Worm (Caenorhabditis elegans) whole organism, L4 larva: ENCODE results near the gene C17C3.1.

Experiments used
- F10B5.3 ChIP-seq: sonication (generic microtip); optimal IDR thresholded peaks from 2 replicates; lab custom pipeline; 2016; ENCODE audit warnings: mild to moderate bottlenecking, missing genetic modification characterization, missing compliant biosample characterization
- F26F4.8 ChIP-seq: fragments of 200-800 bp; sonication (Bioruptor generic); conservative IDR thresholded peaks from 2 replicates; pipeline ENCODE4 v1.3.6; 2022; ENCODE audit warnings: missing genetic modification characterization, missing compliant biosample characterization
- F37D6.2 ChIP-seq: sonication (generic microtip); optimal IDR thresholded peaks from 2 replicates; lab custom pipeline; 2016; ENCODE audit warnings: mild to moderate bottlenecking, missing genetic modification characterization, missing compliant biosample characterization
- T20F7.1 ChIP-seq: fragments of 200-800 bp; sonication (Bioruptor generic); optimal IDR thresholded peaks from 2 replicates; lab custom pipeline; 2018; ENCODE audit warnings: mild to moderate bottlenecking, missing genetic modification characterization, missing compliant biosample characterization
- aha-1 ChIP-seq: fragments of 150-350 bp; peaks from one replicate; lab custom pipeline; 2014; ENCODE audit warnings: missing biosample characterization, missing genetic modification characterization
- ama-1 ChIP-seq: fragments of 150-350 bp; optimal IDR thresholded peaks from 2 replicates; lab custom pipeline; 2014; ENCODE audit warnings: inconsistent platforms, mixed read lengths
- daf-12 ChIP-seq: fragments of 150-350 bp; optimal IDR thresholded peaks from 2 replicates; lab custom pipeline; 2014; ENCODE audit warnings: missing biosample characterization, missing genetic modification reagents, missing genetic modification characterization
- daf-16 ChIP-seq, 3 experiments: sonication (generic microtip); optimal IDR thresholded peaks; 2 replicates each; lab custom pipeline; 2016 to 2017; ENCODE audit warnings: missing genetic modification characterization in 3 of 3, missing genetic modification reagents in 3 of 3, mild to moderate bottlenecking in 2 of 3, missing compliant biosample characterization in 2 of 3, missing biosample characterization in 1 of 3, moderate library complexity in 1 of 3
- daf-19 ChIP-seq: fragments of 200-800 bp; sonication (Bioruptor generic); conservative IDR thresholded peaks from 2 replicates; pipeline ENCODE4 v1.3.6; 2022; ENCODE audit warnings: missing genetic modification characterization, missing compliant biosample characterization
- duxl-1 ChIP-seq: sonication (generic microtip); optimal IDR thresholded peaks from 2 replicates; lab custom pipeline; 2016; ENCODE audit warnings: mild to moderate bottlenecking, missing genetic modification characterization, moderate library complexity, missing compliant biosample characterization; ENCODE audit not compliant: poor library complexity
- dve-1 ChIP-seq: sonication (generic microtip); optimal IDR thresholded peaks from 2 replicates; lab custom pipeline; 2017; ENCODE audit warnings: antibody characterized with exemption, mild to moderate bottlenecking, missing genetic modification characterization, missing compliant biosample characterization; ENCODE audit not compliant: insufficient read depth
- egl-27 ChIP-seq: sonication (generic microtip); optimal IDR thresholded peaks from 3 replicates; lab custom pipeline; 2017; ENCODE audit warnings: missing biosample characterization, missing genetic modification reagents, missing genetic modification characterization
- fkh-10 ChIP-seq: fragments of 150-350 bp; optimal IDR thresholded peaks from 2 replicates; lab custom pipeline; 2014; ENCODE audit warnings: missing biosample characterization, missing genetic modification reagents, missing genetic modification characterization
- fos-1 ChIP-seq: fragments of 150-350 bp; optimal IDR thresholded peaks from 2 replicates; lab custom pipeline; 2014; ENCODE audit warnings: missing biosample characterization, missing genetic modification characterization
- hif-1 ChIP-seq, 2 experiments: sonication (generic microtip); optimal IDR thresholded peaks; 2 replicates each; lab custom pipeline; 2016 to 2017; ENCODE audit warnings: missing compliant biosample characterization in 2 of 2, missing genetic modification characterization in 2 of 2, missing genetic modification reagents in 2 of 2, missing genotype in 2 of 2, mild to moderate bottlenecking in 1 of 2
- hlh-30 ChIP-seq: sonication (generic microtip); optimal IDR thresholded peaks from 2 replicates; lab custom pipeline; 2017; ENCODE audit warnings: antibody characterized with exemption, mild to moderate bottlenecking, missing genetic modification characterization, missing compliant biosample characterization; ENCODE audit not compliant: insufficient read depth
- hmg-1.1 ChIP-seq: fragments of 200-800 bp; sonication (Bioruptor generic); IDR thresholded peaks from 2 replicates; pipeline ENCODE4 v1.3.6; 2022; ENCODE audit warnings: missing genetic modification reagents, missing genetic modification characterization, missing compliant biosample characterization
- lin-13 ChIP-seq: fragments of 150-350 bp; optimal IDR thresholded peaks from 2 replicates; lab custom pipeline; 2014; ENCODE audit warnings: missing biosample characterization, missing genetic modification reagents, missing genetic modification characterization
- lin-29 ChIP-seq: fragments of 200-800 bp; sonication (Bioruptor generic); IDR thresholded peaks from 2 replicates; pipeline ENCODE4 v1.3.6; 2022; ENCODE audit warnings: missing genetic modification reagents, missing genetic modification characterization, missing compliant biosample characterization
- lir-3 ChIP-seq: sonication (generic microtip); optimal IDR thresholded peaks from 2 replicates; lab custom pipeline; 2016; ENCODE audit warnings: mild to moderate bottlenecking, missing genetic modification characterization, missing compliant biosample characterization
- lsy-2 ChIP-seq, 2 experiments: fragments of 150-350 bp in 1 of 2; sonication (generic microtip) in 1 of 2; optimal IDR thresholded peaks; 2 replicates each; lab custom pipeline; 2014 to 2017; ENCODE audit warnings: missing biosample characterization in 2 of 2, missing genetic modification characterization in 2 of 2
- madf-5 ChIP-seq, 2 experiments: fragments of 200-800 bp; sonication (Bioruptor generic); IDR thresholded peaks; 2 replicates each; pipeline ENCODE4 v1.3.6; 2022; ENCODE audit warnings: missing compliant biosample characterization in 2 of 2, missing genetic modification characterization in 2 of 2
- mdt-29 ChIP-seq: fragments of 200-800 bp; sonication (Bioruptor generic); IDR thresholded peaks from 2 replicates; pipeline ENCODE4 v1.3.6; 2022; ENCODE audit warnings: missing genetic modification reagents, missing genetic modification characterization, missing compliant biosample characterization
- mep-1 ChIP-seq: fragments of 150-350 bp; sonication (generic microtip); optimal IDR thresholded peaks from 3 replicates; lab custom pipeline; 2014; ENCODE audit warnings: missing biosample characterization, missing genetic modification characterization
- mes-2 ChIP-seq: sonication (generic microtip); optimal IDR thresholded peaks from 2 replicates; lab custom pipeline; 2016; ENCODE audit warnings: missing genotype, mild to moderate bottlenecking, missing genetic modification characterization, missing compliant biosample characterization; ENCODE audit not compliant: poor library complexity, severe bottlenecking
- mxl-3 ChIP-seq: fragments of 200-800 bp; sonication (Bioruptor generic); optimal IDR thresholded peaks from 2 replicates; lab custom pipeline; 2018; ENCODE audit warnings: mild to moderate bottlenecking, missing genetic modification characterization, missing compliant biosample characterization
- nhr-10 ChIP-seq: fragments of 150-350 bp; optimal IDR thresholded peaks from 2 replicates; lab custom pipeline; 2014; ENCODE audit warnings: missing biosample characterization, missing genetic modification characterization
- nhr-11 ChIP-seq: fragments of 150-350 bp; optimal IDR thresholded peaks from 2 replicates; lab custom pipeline; 2014; ENCODE audit warnings: missing biosample characterization, missing genetic modification characterization
- nhr-237 ChIP-seq: sonication (generic microtip); optimal IDR thresholded peaks from 2 replicates; lab custom pipeline; 2017; ENCODE audit warnings: missing biosample characterization, missing genetic modification characterization
- nhr-25 ChIP-seq: sonication (generic microtip); optimal IDR thresholded peaks from 2 replicates; lab custom pipeline; 2017; ENCODE audit warnings: missing genetic modification characterization, mild to moderate bottlenecking, missing compliant biosample characterization, antibody characterized with exemption, moderate library complexity, borderline replicate concordance; ENCODE audit not compliant: insufficient read depth
- nhr-28 ChIP-seq: fragments of 150-350 bp; optimal IDR thresholded peaks from 2 replicates; lab custom pipeline; 2014; ENCODE audit warnings: missing biosample characterization, missing genetic modification characterization
- nhr-48 ChIP-seq: sonication (generic microtip); optimal IDR thresholded peaks from 2 replicates; lab custom pipeline; 2016; ENCODE audit warnings: mild to moderate bottlenecking, missing genetic modification characterization, missing compliant biosample characterization
- nhr-6 ChIP-seq: fragments of 150-350 bp; optimal IDR thresholded peaks from 2 replicates; lab custom pipeline; 2014; ENCODE audit warnings: missing biosample characterization, missing genetic modification characterization
- nhr-77 ChIP-seq: fragments of 150-350 bp; optimal IDR thresholded peaks from 2 replicates; lab custom pipeline; 2014; ENCODE audit warnings: missing biosample characterization, missing genetic modification characterization
- pha-4 ChIP-seq, 2 experiments: fragments of 150-350 bp in 1 of 2; fragments of 200-800 bp in 1 of 2; sonication (Bioruptor generic) in 1 of 2; IDR thresholded peaks in 1 of 2; optimal IDR thresholded peaks in 1 of 2; 2 replicates each; pipeline versions ENCODE4 v1.3.6 to Lab custom; 2014 to 2022; ENCODE audit warnings: missing genetic modification characterization in 2 of 2, missing genetic modification reagents in 2 of 2, missing biosample characterization in 1 of 2, missing compliant biosample characterization in 1 of 2
- saeg-2 ChIP-seq: fragments of 200-800 bp; sonication (Bioruptor generic); IDR thresholded peaks from 2 replicates; pipeline ENCODE4 v1.3.6; 2022; ENCODE audit warnings: missing genetic modification reagents, missing genetic modification characterization, missing compliant biosample characterization
- snpc-1.2 ChIP-seq: fragments of 200-800 bp; sonication (Bioruptor generic); IDR thresholded peaks from 2 replicates; pipeline ENCODE4 v1.3.6; 2022; ENCODE audit warnings: missing genetic modification reagents, missing genetic modification characterization, missing compliant biosample characterization
- spr-1 ChIP-seq: sonication (generic microtip); optimal IDR thresholded peaks from 2 replicates; lab custom pipeline; 2016; ENCODE audit warnings: mild to moderate bottlenecking, missing genetic modification characterization, missing compliant biosample characterization
- tag-97 ChIP-seq: fragments of 200-800 bp; sonication (Bioruptor generic); IDR thresholded peaks from 2 replicates; pipeline ENCODE4 v1.3.6; 2022; ENCODE audit warnings: missing genetic modification characterization, missing compliant biosample characterization
- tra-1 ChIP-seq: fragments of 200-800 bp; sonication (Bioruptor generic); IDR thresholded peaks from 2 replicates; pipeline ENCODE4 v1.3.6; 2022; ENCODE audit warnings: missing genetic modification reagents, missing genetic modification characterization, missing compliant biosample characterization
- unc-62 ChIP-seq, 3 experiments: fragments of 150-350 bp in 1 of 3; sonication (generic microtip); optimal IDR thresholded peaks in 2 of 3; peaks in 1 of 3; 1 replicate in 1 of 3; 2 replicates in 2 of 3; lab custom pipeline; 2014 to 2017; ENCODE audit warnings: missing biosample characterization in 3 of 3, missing genetic modification characterization in 3 of 3, missing genetic modification reagents in 3 of 3, missing genotype in 1 of 3
- zag-1 ChIP-seq: fragments of 150-350 bp; optimal IDR thresholded peaks from 2 replicates; lab custom pipeline; 2014; ENCODE audit warnings: missing biosample characterization, missing genetic modification characterization
- zfp-2 ChIP-seq: sonication (generic microtip); optimal IDR thresholded peaks from 2 replicates; lab custom pipeline; 2016; ENCODE audit warnings: mild to moderate bottlenecking, missing genetic modification characterization, missing compliant biosample characterization
- zip-11 ChIP-seq: fragments of 200-800 bp; sonication (Bioruptor generic); IDR thresholded peaks from 2 replicates; pipeline ENCODE4 v1.3.6; 2022; ENCODE audit warnings: missing genetic modification characterization, missing compliant biosample characterization

The C17C3.1 gene

DNA sequence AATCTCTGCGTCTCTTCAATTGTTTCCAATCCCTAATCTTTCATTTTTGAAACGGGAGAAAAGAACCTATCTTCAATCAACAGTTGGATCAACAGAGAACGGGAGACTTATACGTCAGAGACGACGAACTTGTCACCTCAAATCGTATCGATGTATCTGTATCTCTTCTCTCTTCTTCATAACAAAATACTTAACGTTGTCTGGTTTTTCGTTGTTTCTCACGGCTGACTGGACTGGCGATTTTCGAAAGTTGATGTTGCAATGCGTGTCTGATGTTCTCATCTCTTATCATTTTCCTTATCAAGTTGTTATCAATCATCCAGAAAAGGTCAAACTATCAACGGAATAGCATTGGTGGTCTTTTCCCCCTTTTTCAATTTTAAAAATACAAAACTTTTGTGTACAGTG, 35.2 kb downstream of the C17C3.1 start (continued):
- no peak for TF ChIP-seq pha-4 (GFP tag; IDR thresholded peaks at IDR 0.05; lab: Robert Waterston, UW)
- no peak for TF ChIP-seq pha-4 (tag; optimal IDR thresholded peaks at IDR 0.05; lab: Kevin White, UChicago)
- no peak for TF ChIP-seq zfp-2 (tag; lab: Kevin White, UChicago)
- no peak for TF ChIP-seq daf-12 (tag; lab: Kevin White, UChicago)
- TF ChIP-seq mdt-29 (GFP tag; lab: Robert Waterston, UW): no peak
- TF ChIP-seq snpc-1.2: no peak
- peak; percentile 91 for TF ChIP-seq nhr-48 (tag; lab: Kevin White, UChicago)
- peak; percentile 98 for TF ChIP-seq aha-1
- TF ChIP-seq tra-1 (GFP tag; lab: Robert Waterston, UW): 0 out of 2 replicates have a peak, but pooled peaks have one; percentile 5
- no peak for TF ChIP-seq nhr-25 (tag; lab: Kevin White, UChicago)
- TF ChIP-seq dve-1 (tag; lab: Kevin White, UChicago): peak; percentile 68
- TF ChIP-seq daf-19 (GFP tag; lab: Robert Waterston, UW): no peak
- no peak for TF ChIP-seq fkh-10 (GFP tag; lab: Kevin White, UChicago)
- peak; percentile 93 for TF ChIP-seq nhr-28
- TF ChIP-seq nhr-237: peak; percentile 21
- peak; percentile 23 to 45 for TF ChIP-seq lsy-2 (tag; optimal IDR thresholded peaks at IDR 0.05; lab: Kevin White, UChicago)

- TF ChIP-seq lin-13 (GFP tag; lab: Kevin White, UChicago) (no peak), F26F4.8 (GFP tag; lab: Robert Waterston, UW) (no peak), nhr-11 (tag; lab: Kevin White, UChicago) (no peak), nhr-10 (tag; lab: Kevin White, UChicago) (no peak), lin-29 (GFP tag; lab: Robert Waterston, UW) (no peak), mxl-3 (no peak), tag-97 (GFP tag; lab: Robert Waterston, UW) (no peak), zip-11 (GFP tag; lab: Robert Waterston, UW) (no peak), hif-1 (tag; optimal IDR thresholded peaks at IDR 0.05; lab: Kevin White, UChicago) (no peak)
Measured at ce11 chrII:5607756-5608155, 37.4 kb downstream of the C17C3.1 start, which contains the start of gene C17G10.7. Gene C17G10.7, minus strand, starts transcription at chrII:5607856.

ce11 chrII:5619298-5619697, 48.9 kb downstream of the C17C3.1 start, which contains the start of gene dhs-6:
Gene dhs-6, minus strand, starts transcription at chrII:5619319.
- TF ChIP-seq pha-4 (GFP tag; IDR thresholded peaks at IDR 0.05; lab: Robert Waterston, UW) (no peak), pha-4 (tag; optimal IDR thresholded peaks at IDR 0.05; lab: Kevin White, UChicago) (no peak), fos-1 (no peak), duxl-1 (peak; percentile 50), T20F7.1 (peak; percentile 54), daf-16 (GFP tag; optimal IDR thresholded peaks at IDR 0.05; lab: Kevin White, UChicago) (no peak), daf-16 (tag; optimal IDR thresholded peaks at IDR 0.05; lab: Kevin White, UChicago) (peak; percentile 65), lsy-2 (tag; optimal IDR thresholded peaks at IDR 0.05; lab: Kevin White, UChicago) (peak in 1 of 2 experiments; percentile 6), nhr-6 (tag; lab: Kevin White, UChicago) (peak; percentile 28), nhr-77 (tag; lab: Kevin White, UChicago) (no peak), zag-1 (no peak), hmg-1.1 (GFP tag; lab: Robert Waterston, UW) (no peak), madf-5 (GFP tag; IDR thresholded peaks at IDR 0.05; lab: Robert Waterston, UW) (no peak), spr-1 (peak; percentile 17), hlh-30 (tag; lab: Kevin White, UChicago) (peak; percentile 15), unc-62 (GFP tag; optimal IDR thresholded peaks at IDR 0.05 in 1 of 2; lab: Kevin White, UChicago) (no peak), unc-62 (tag; optimal IDR thresholded peaks at IDR 0.05; lab: Kevin White, UChicago) (no peak), mes-2 (no peak), fkh-10 (GFP tag; lab: Kevin White, UChicago) (no peak), F10B5.3 (tag; lab: Kevin White, UChicago) (no peak), egl-27 (tag; lab: Kevin White, UChicago) (no peak), ama-1 (lab: Kevin White, UChicago) (peak; percentile 5), lir-3 (no peak), nhr-28 (peak; percentile 41), F37D6.2 (tag; lab: Kevin White, UChicago) (no peak), aha-1 (peak; percentile 37), mep-1 (peak; percentile 49), saeg-2 (GFP tag; lab: Robert Waterston, UW) (no peak), tra-1 (GFP tag; lab: Robert Waterston, UW) (no peak), dve-1 (tag; lab: Kevin White, UChicago) (peak; percentile 47)
